Fruit fly (Drosophila melanogaster): ENCODE results near the gene Osi13.

Osi13 gene

dm6 chr3R:6291437-6291836, at the start of gene Osi13:
Gene Osi13 (plus strand): TSS chr3R:6291737.
- TF ChIP-seq CG17801 (GFP tag; optimal IDR thresholded peaks at IDR 0.05; ENCODE audit: partially characterized antibody) = no peak

DNA sequence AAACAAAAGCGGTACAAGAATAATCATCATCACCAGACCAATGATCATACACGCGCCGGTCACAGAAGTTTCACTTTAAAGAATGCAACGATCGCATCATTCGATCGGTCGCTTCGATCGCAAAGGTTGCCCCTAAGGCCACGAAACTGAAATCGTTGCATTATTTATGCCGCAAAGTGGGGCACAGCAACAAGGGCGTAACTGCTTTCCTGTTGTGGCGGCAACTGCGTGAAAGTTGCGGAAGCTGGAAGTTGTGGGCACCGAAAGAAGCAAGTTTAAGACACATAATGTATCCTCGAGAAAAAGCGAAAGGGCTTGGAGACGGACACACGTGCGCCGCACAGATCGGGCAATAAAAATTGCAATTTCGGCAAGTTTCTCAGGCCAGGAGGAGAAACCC, 47.5 kb upstream of the Osi13 start:
- no peak for TF ChIP-seq CG17801 (GFP tag; optimal IDR thresholded peaks at IDR 0.05; ENCODE audit: partially characterized antibody)

dm6 chr3R:6244986-6245385, 46.6 kb upstream of the Osi13 start:
- TF ChIP-seq CG17801 (GFP tag; optimal IDR thresholded peaks at IDR 0.05; ENCODE audit: partially characterized antibody) = no peak

DNA sequence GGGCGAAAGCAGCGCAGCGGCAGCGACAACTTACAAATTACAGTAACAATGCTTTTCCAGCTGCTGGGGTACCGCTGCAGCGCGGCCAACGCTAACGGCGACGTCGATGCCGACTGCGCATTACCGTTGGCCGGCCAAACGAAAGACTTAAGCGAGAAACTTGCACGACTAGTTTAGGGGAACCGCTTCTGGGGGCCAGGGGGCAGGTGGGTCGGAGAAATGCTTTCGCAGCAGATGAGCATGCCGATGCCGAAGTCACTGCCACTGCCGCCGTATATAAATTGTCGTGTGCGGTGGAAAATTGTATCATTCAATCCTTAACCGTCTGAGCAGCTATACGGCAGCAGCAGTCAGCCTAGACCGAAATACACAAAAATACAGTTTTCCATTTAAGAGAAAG, 42.8 kb upstream of the Osi13 start, which contains the start of gene Osi7:
Osi7 (plus strand) TSS at position 301 of the 400 bp plus-strand sequence.
- no peak for TF ChIP-seq CG17801 (GFP tag; optimal IDR thresholded peaks at IDR 0.05; ENCODE audit: partially characterized antibody)

dm6 chr3R:6252809-6253208, 38.7 kb upstream of the Osi13 start:
- no peak for TF ChIP-seq CG17801 (GFP tag; optimal IDR thresholded peaks at IDR 0.05; ENCODE audit: partially characterized antibody)

DNA sequence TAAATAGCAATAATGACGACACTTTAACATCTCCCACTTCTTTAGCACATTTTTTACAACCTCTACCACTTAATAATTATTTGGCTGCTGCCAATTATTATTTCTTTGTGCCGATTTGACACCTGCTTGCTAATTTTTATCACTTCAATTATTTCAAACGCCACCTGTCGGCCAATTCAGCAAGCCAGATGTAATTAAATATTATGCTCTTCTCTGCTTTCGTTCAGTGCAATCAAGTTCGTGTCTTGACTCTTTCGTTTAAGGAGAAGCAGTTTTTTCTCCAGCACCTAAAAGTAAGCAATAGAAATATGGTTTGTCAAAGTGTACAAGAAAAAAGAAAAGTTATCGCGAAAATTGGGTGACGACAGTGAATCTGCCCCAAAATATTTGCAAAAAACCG, 37.1 kb upstream of the Osi13 start:
- TF ChIP-seq CG17801 (GFP tag; optimal IDR thresholded peaks at IDR 0.05; ENCODE audit: partially characterized antibody) = no peak

DNA sequence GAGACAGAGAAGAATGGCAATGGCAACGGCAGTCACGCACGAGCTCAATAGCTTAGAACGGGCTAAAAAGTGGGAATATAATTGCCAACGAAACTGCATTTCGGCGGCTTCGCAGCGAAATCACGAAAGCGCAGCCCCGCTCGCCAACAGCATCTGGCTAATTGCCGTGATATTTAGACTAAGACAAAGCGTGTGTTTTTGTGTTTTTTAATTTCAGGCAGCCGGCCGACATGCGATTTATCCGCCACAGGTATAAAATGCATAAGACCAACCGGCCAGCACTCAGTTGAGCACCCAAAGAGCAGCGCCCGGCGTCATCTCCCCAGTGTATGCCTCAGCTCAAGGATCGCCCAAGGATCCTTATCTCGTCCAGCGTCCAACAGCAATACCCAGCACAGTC, 36.7 kb upstream of the Osi13 start, which contains the start of gene Osi8:
Osi8 (plus strand) TSS at position 301 of the 400 bp plus-strand sequence.
- TF ChIP-seq CG17801 (GFP tag; optimal IDR thresholded peaks at IDR 0.05; ENCODE audit: partially characterized antibody) = no peak

DNA sequence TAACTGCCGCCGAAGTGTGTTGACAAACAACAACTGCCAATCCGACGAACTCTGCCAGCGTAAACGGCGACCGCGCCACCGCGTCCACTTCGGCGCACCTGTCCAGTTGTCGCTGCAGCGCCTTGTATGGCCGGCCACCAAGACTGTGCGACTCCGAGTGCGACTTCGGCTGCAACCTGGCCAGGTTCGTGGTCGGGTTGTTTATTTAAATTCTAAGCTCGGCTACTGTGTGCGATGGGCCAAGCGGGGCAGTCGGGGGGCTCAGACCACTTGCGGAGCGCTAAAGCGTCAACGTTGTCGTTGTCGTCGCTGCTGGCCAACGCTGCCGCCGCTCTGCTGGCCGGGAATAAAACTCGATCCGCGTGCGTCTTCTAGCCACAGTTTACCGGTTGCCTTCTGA, 31.7 kb upstream of the Osi13 start, which contains the start of gene Osi9:
Osi9 (plus strand) TSS at position 375 of the 400 bp plus-strand sequence.
- no peak for TF ChIP-seq CG17801 (GFP tag; optimal IDR thresholded peaks at IDR 0.05; ENCODE audit: partially characterized antibody)

DNA sequence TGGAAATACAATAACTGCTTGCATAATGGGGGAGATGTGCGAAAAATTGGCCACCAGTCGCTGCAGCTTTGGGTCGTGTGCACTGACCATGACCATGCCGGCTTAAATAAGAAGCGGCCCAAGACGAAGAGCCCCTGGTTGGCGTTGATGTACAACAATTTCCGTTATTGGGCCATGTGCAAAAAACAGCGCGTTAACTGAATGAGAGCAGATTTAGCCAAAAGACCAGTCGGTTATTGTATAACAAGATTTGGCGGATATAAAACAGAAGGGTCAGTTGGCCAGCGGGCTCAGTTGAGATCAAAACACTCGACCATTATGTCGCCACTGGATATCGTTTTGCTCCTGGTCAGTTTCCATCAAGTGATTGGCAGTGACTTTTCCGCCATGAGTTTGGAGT, 27.9 kb upstream of the Osi13 start, which contains the start of gene Osi10a:
Osi10a (plus strand) TSS at position 301 of the 400 bp plus-strand sequence.
- no peak for TF ChIP-seq CG17801 (GFP tag; optimal IDR thresholded peaks at IDR 0.05; ENCODE audit: partially characterized antibody)

DNA sequence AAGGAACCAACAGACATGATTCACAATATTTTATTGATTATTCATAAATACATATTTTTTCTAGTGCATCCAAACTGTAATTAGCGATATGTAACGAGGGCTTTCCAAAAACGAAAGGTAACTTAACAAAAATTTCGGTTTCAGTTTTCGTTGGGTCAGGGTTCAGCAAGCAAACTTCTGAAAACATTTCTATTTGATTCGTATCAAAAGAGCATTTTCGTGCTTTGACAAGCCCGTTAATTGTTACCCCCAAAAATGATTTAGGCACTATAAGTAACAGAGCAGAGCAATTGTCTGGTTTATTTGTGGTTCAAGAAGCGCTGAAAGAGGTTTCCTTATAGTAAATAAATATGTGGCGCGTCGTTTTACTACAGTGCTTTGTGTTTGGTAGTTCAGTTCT, 25.6 kb upstream of the Osi13 start, which contains the start of gene Osi10b:
Osi10b (plus strand) TSS at position 301 of the 400 bp plus-strand sequence.
- no peak for TF ChIP-seq CG17801 (GFP tag; optimal IDR thresholded peaks at IDR 0.05; ENCODE audit: partially characterized antibody)

- no peak for TF ChIP-seq CG17801 (GFP tag; optimal IDR thresholded peaks at IDR 0.05; ENCODE audit: partially characterized antibody)
Measured at dm6 chr3R:6268657-6269056, 22.9 kb upstream of the Osi13 start, which contains the start of gene Osi11. Gene Osi11 (minus strand): TSS chr3R:6268757.

- no peak for TF ChIP-seq CG17801 (GFP tag; optimal IDR thresholded peaks at IDR 0.05; ENCODE audit: partially characterized antibody)
Measured at dm6 chr3R:6269986-6270385, 21.6 kb upstream of the Osi13 start.

- no peak for TF ChIP-seq CG17801 (GFP tag; optimal IDR thresholded peaks at IDR 0.05; ENCODE audit: partially characterized antibody)
Measured at dm6 chr3R:6278231-6278630, 13.3 kb upstream of the Osi13 start, which contains the start of gene Osi12. Gene Osi12 (plus strand): TSS chr3R:6278531.

dm6 chr3R:6285100-6285499, 6.4 kb upstream of the Osi13 start, which contains the start of gene CG15597:
Gene CG15597 (minus strand): TSS chr3R:6285200.
- TF ChIP-seq CG17801 (GFP tag; optimal IDR thresholded peaks at IDR 0.05; ENCODE audit: partially characterized antibody) = no peak

dm6 chr3R:6287433-6287832, 4.1 kb upstream of the Osi13 start, which contains the start of gene CG15594:
Gene CG15594 (plus strand): TSS chr3R:6287733.
- TF ChIP-seq CG17801 (GFP tag; optimal IDR thresholded peaks at IDR 0.05; ENCODE audit: partially characterized antibody) = no peak

dm6 chr3R:6290289-6290688, 1.2 kb upstream of the Osi13 start:
- TF ChIP-seq CG17801 (GFP tag; optimal IDR thresholded peaks at IDR 0.05; ENCODE audit: partially characterized antibody) = no peak

dm6 chr3R:6294046-6294445, 2.5 kb downstream of the Osi13 start:
- no peak for TF ChIP-seq CG17801 (GFP tag; optimal IDR thresholded peaks at IDR 0.05; ENCODE audit: partially characterized antibody)

All from ovary, adult (tissue).